Worm (Caenorhabditis elegans) whole organism, mixed stage, embryonic: ENCODE results near the gene F41C3.11.

Source experiments
- drap-1 ChIP-seq: fragments of 200-800 bp; sonication (Bioruptor generic); optimal IDR thresholded peaks from 3 replicates; lab custom pipeline; 2018; ENCODE audit warnings: mild to moderate bottlenecking, missing genetic modification characterization, missing compliant biosample characterization
- elt-3 ChIP-seq: fragments of 150-350 bp; optimal IDR thresholded peaks from 2 replicates; lab custom pipeline; 2014; ENCODE audit warnings: missing biosample characterization, missing genetic modification characterization
- ham-2 ChIP-seq: fragments of 200-800 bp; sonication (Bioruptor generic); optimal IDR thresholded peaks from 2 replicates; lab custom pipeline; 2018; ENCODE audit warnings: mild to moderate bottlenecking, missing genetic modification characterization, missing compliant biosample characterization
- lin-13 ChIP-seq: fragments of 150-350 bp; optimal IDR thresholded peaks from 2 replicates; lab custom pipeline; 2014; ENCODE audit warnings: missing biosample characterization, missing genetic modification characterization
- lsy-2 ChIP-seq: fragments of 150-350 bp; optimal IDR thresholded peaks from 2 replicates; lab custom pipeline; 2014; ENCODE audit warnings: missing biosample characterization, missing genetic modification characterization
- mab-5 ChIP-seq: fragments of 150-350 bp; optimal IDR thresholded peaks from 2 replicates; lab custom pipeline; 2014; ENCODE audit warnings: missing biosample characterization, missing genetic modification characterization
- nhr-28 ChIP-seq: fragments of 150-350 bp; optimal IDR thresholded peaks from 2 replicates; lab custom pipeline; 2014; ENCODE audit warnings: missing biosample characterization, missing genetic modification characterization
- nhr-76 ChIP-seq: sonication (generic microtip); optimal IDR thresholded peaks from 2 replicates; lab custom pipeline; 2017; ENCODE audit warnings: missing biosample characterization, missing genetic modification characterization
- pha-4 ChIP-seq: fragments of 150-350 bp; optimal IDR thresholded peaks from 2 replicates; lab custom pipeline; 2018; ENCODE audit warnings: missing biosample characterization, missing genetic modification reagents, missing genetic modification characterization
- snpc-4 ChIP-seq: fragments of 150-350 bp; optimal IDR thresholded peaks from 2 replicates; lab custom pipeline; 2014; ENCODE audit warnings: missing biosample characterization, missing genetic modification characterization
- tbx-8 ChIP-seq: fragments of 200-800 bp; sonication (Bioruptor generic); optimal IDR thresholded peaks from 2 replicates; lab custom pipeline; 2018; ENCODE audit warnings: mild to moderate bottlenecking, missing genetic modification characterization, moderate library complexity, missing compliant biosample characterization
- unc-62 ChIP-seq: fragments of 150-350 bp; optimal IDR thresholded peaks from 2 replicates; lab custom pipeline; 2014; ENCODE audit warnings: missing biosample characterization, missing genetic modification reagents, missing genetic modification characterization

- no peak for TF ChIP-seq lsy-2 (tag; lab: Kevin White, UChicago)
- no peak for TF ChIP-seq lin-13
- no peak for TF ChIP-seq snpc-4
- TF ChIP-seq pha-4 (tag; lab: Kevin White, UChicago): no peak
- no peak for TF ChIP-seq ham-2 (GFP tag; lab: Kevin White, UChicago)
- no peak for TF ChIP-seq unc-62 (GFP tag; lab: Kevin White, UChicago)
- no peak for TF ChIP-seq elt-3 (tag; lab: Kevin White, UChicago)
- no peak for TF ChIP-seq drap-1
- no peak for TF ChIP-seq nhr-76 (tag; lab: Kevin White, UChicago)
- TF ChIP-seq mab-5 (tag; lab: Kevin White, UChicago): no peak
- TF ChIP-seq nhr-28: no peak
- TF ChIP-seq tbx-8: no peak
These were observed 46.8 kb downstream of the F41C3.11 start, which contains the start of gene sre-39 for ce11 chrII:4686941-4687340.
